Fruit fly (Drosophila melanogaster) whole organism, embryonic: Measurements from ENCODE around the gene mst.

Source experiments
- Antp ChIP-seq: fragments of 200-800 bp; sonication (Bioruptor generic); optimal IDR thresholded peaks from 3 replicates; lab custom pipeline; 2016; ENCODE audit warnings: missing biosample characterization, missing genetic modification characterization
- CG10274 ChIP-seq: fragments of 200-800 bp; sonication (Bioruptor generic); optimal IDR thresholded peaks from 3 replicates; lab custom pipeline; 2017; ENCODE audit warnings: missing biosample characterization, mild to moderate bottlenecking, missing genetic modification characterization
- CG10366 ChIP-seq: fragments of 200-800 bp; sonication (Bioruptor generic); IDR thresholded peaks from 2 replicates; pipeline ENCODE4 v1.3.6; 2022; ENCODE audit warnings: missing biosample characterization, missing genetic modification characterization
- CG11723 ChIP-seq: fragments of 200-800 bp; sonication (Bioruptor generic); optimal IDR thresholded peaks from 2 replicates; lab custom pipeline; 2017; ENCODE audit warnings: missing biosample characterization, mild to moderate bottlenecking, missing genetic modification characterization
- CG12744 ChIP-seq: fragments of 200-800 bp; sonication (Bioruptor generic); optimal IDR thresholded peaks from 2 replicates; lab custom pipeline; 2016; ENCODE audit warnings: missing biosample characterization, missing genetic modification characterization
- CG12942 ChIP-seq: fragments of 200-800 bp; sonication (Bioruptor generic); optimal IDR thresholded peaks from 3 replicates; lab custom pipeline; 2016; ENCODE audit warnings: missing biosample characterization, missing genetic modification characterization
- CG14014 ChIP-seq: fragments of 200-800 bp; sonication (Bioruptor generic); IDR thresholded peaks from 2 replicates; pipeline ENCODE4 v1.3.6; 2022; ENCODE audit warnings: missing biosample characterization, missing genetic modification characterization
- CG14965 ChIP-seq: fragments of 200-800 bp; sonication (Bioruptor generic); optimal IDR thresholded peaks from 2 replicates; lab custom pipeline; 2016; ENCODE audit warnings: missing biosample characterization, missing genetic modification characterization, borderline replicate concordance
- CG15073 ChIP-seq: fragments of 200-800 bp; sonication (Bioruptor generic); optimal IDR thresholded peaks from 2 replicates; lab custom pipeline; 2016; ENCODE audit warnings: missing biosample characterization, missing genetic modification characterization
- CG16779 ChIP-seq: fragments of 200-800 bp; sonication (Bioruptor generic); IDR thresholded peaks from 2 replicates; pipeline ENCODE4 v1.3.6; 2022; ENCODE audit warnings: missing biosample characterization, missing genetic modification characterization
- CG3065 ChIP-seq: fragments of 200-800 bp; sonication (Bioruptor generic); optimal IDR thresholded peaks from 2 replicates; lab custom pipeline; 2016; ENCODE audit warnings: missing biosample characterization, missing genetic modification characterization
- CG31224 ChIP-seq: fragments of 200-800 bp; sonication (Bioruptor generic); IDR thresholded peaks from 2 replicates; pipeline ENCODE4 v1.3.6; 2022; ENCODE audit warnings: missing biosample characterization, missing genetic modification characterization
- CG3838 ChIP-seq: fragments of 200-800 bp; sonication (Bioruptor generic); optimal IDR thresholded peaks from 3 replicates; lab custom pipeline; 2016; ENCODE audit warnings: missing biosample characterization, missing genetic modification characterization
- CG3847 ChIP-seq: fragments of 200-800 bp; sonication (Bioruptor generic); IDR thresholded peaks from 2 replicates; pipeline ENCODE4 v1.3.6; 2022; ENCODE audit warnings: missing biosample characterization, missing genetic modification characterization
- CG4854 ChIP-seq: fragments of 200-800 bp; sonication (Bioruptor generic); optimal IDR thresholded peaks from 2 replicates; lab custom pipeline; 2016; ENCODE audit warnings: missing biosample characterization, missing genetic modification characterization, inconsistent platforms
- CG6683 ChIP-seq: fragments of 200-800 bp; sonication (Bioruptor generic); optimal IDR thresholded peaks from 2 replicates; lab custom pipeline; 2017; ENCODE audit warnings: missing biosample characterization, mild to moderate bottlenecking, missing genetic modification characterization, missing genetic modification reagents
- CG6813 ChIP-seq: fragments of 200-800 bp; sonication (Bioruptor generic); optimal IDR thresholded peaks from 2 replicates; lab custom pipeline; 2017; ENCODE audit warnings: missing biosample characterization, missing genetic modification characterization, mild to moderate bottlenecking, moderate library complexity, missing genetic modification reagents
- CG7745 ChIP-seq: fragments of 200-800 bp; sonication (Bioruptor generic); optimal IDR thresholded peaks from 2 replicates; lab custom pipeline; 2018; ENCODE audit warnings: missing biosample characterization, mild to moderate bottlenecking, missing genetic modification characterization, moderate library complexity
- CG7963 ChIP-seq: fragments of 200-800 bp; sonication (Bioruptor generic); IDR thresholded peaks from 3 replicates; pipeline ENCODE4 v1.3.6; 2022; ENCODE audit warnings: missing biosample characterization, missing genetic modification characterization; ENCODE audit not compliant: partially characterized antibody
- CG9727 ChIP-seq: fragments of 200-800 bp; sonication (Bioruptor generic); optimal IDR thresholded peaks from 3 replicates; lab custom pipeline; 2017; ENCODE audit warnings: missing biosample characterization, mild to moderate bottlenecking, missing genetic modification characterization
- CrebB ChIP-seq: fragments of 200-800 bp; sonication (Bioruptor generic); optimal IDR thresholded peaks from 3 replicates; lab custom pipeline; 2018; ENCODE audit warnings: missing biosample characterization, mild to moderate bottlenecking, missing genetic modification characterization
- Dref ChIP-seq: fragments of 200-800 bp; sonication (Bioruptor generic); IDR thresholded peaks from 2 replicates; pipeline ENCODE4 v1.3.6; 2022; ENCODE audit warnings: missing biosample characterization, missing genetic modification characterization
- Meics ChIP-seq: fragments of 200-800 bp; sonication (Bioruptor generic); optimal IDR thresholded peaks from 2 replicates; lab custom pipeline; 2017; ENCODE audit warnings: missing biosample characterization, mild to moderate bottlenecking, missing genetic modification characterization
- NFAT ChIP-seq: fragments of 200-800 bp; sonication (Bioruptor generic); IDR thresholded peaks from 2 replicates; pipeline ENCODE4 v1.3.6; 2022; ENCODE audit warnings: missing biosample characterization, missing genetic modification characterization
- Ssrp ChIP-seq: fragments of 200-800 bp; sonication (Bioruptor generic); optimal IDR thresholded peaks from 2 replicates; lab custom pipeline; 2018; ENCODE audit warnings: missing biosample characterization, mild to moderate bottlenecking, missing genetic modification characterization, moderate library complexity
- Tbp ChIP-seq: fragments of >200 bp; optimal IDR thresholded peaks from 2 replicates; lab custom pipeline; 2018; ENCODE audit warnings: missing biosample characterization, missing genetic modification characterization
- ac ChIP-seq: fragments of 200-800 bp; sonication (Bioruptor generic); optimal IDR thresholded peaks from 3 replicates; lab custom pipeline; 2017; ENCODE audit warnings: missing biosample characterization, mild to moderate bottlenecking, missing genetic modification characterization
- bab2 ChIP-seq: fragments of 200-800 bp; sonication (Bioruptor generic); optimal IDR thresholded peaks from 2 replicates; lab custom pipeline; 2016; ENCODE audit warnings: missing biosample characterization, missing genetic modification characterization
- disco-r ChIP-seq: fragments of 200-800 bp; sonication (Bioruptor generic); optimal IDR thresholded peaks from 2 replicates; lab custom pipeline; 2016; ENCODE audit warnings: missing biosample characterization, missing genetic modification characterization
- dmrt11E ChIP-seq: fragments of 200-800 bp; sonication (Bioruptor generic); optimal IDR thresholded peaks from 3 replicates; lab custom pipeline; 2018; ENCODE audit warnings: missing biosample characterization, mild to moderate bottlenecking, missing genetic modification characterization, moderate library complexity
- dmrt99B ChIP-seq: fragments of 200-800 bp; sonication (Bioruptor generic); optimal IDR thresholded peaks from 2 replicates; lab custom pipeline; 2018; ENCODE audit warnings: missing biosample characterization, mild to moderate bottlenecking, missing genetic modification characterization, moderate library complexity
- ftz-f1 ChIP-seq: fragments of 200-800 bp; sonication (Bioruptor generic); optimal IDR thresholded peaks from 2 replicates; lab custom pipeline; 2016; ENCODE audit warnings: missing biosample characterization, missing genetic modification characterization
- gfzf ChIP-seq: fragments of 200-800 bp; sonication (Bioruptor generic); optimal IDR thresholded peaks from 2 replicates; lab custom pipeline; 2016; ENCODE audit warnings: missing biosample characterization, mild to moderate bottlenecking, missing genetic modification characterization, moderate library complexity
- grau ChIP-seq: fragments of 200-800 bp; optimal IDR thresholded peaks from 3 replicates; lab custom pipeline; 2019; ENCODE audit warnings: missing biosample characterization, mild to moderate bottlenecking, missing genetic modification characterization, moderate library complexity
- her ChIP-seq: fragments of 200-800 bp; sonication (Bioruptor generic); optimal IDR thresholded peaks from 2 replicates; lab custom pipeline; 2016; ENCODE audit warnings: missing biosample characterization, missing genetic modification characterization
- kah ChIP-seq: fragments of 200-800 bp; sonication (Bioruptor generic); optimal IDR thresholded peaks from 2 replicates; lab custom pipeline; 2018; ENCODE audit warnings: missing biosample characterization, mild to moderate bottlenecking, missing genetic modification characterization
- kni ChIP-seq: fragments of 200-800 bp; sonication (Bioruptor generic); optimal IDR thresholded peaks from 3 replicates; lab custom pipeline; 2017; ENCODE audit warnings: mild to moderate bottlenecking, missing biosample characterization, missing genetic modification reagents, missing genetic modification characterization
- lola ChIP-seq, 3 experiments: fragments of >200 bp in 2 of 3; fragments of 200-800 bp in 1 of 3; sonication (Bioruptor generic) in 1 of 3; optimal IDR thresholded peaks; 2 replicates each; lab custom pipeline; 2017 to 2019; ENCODE audit warnings: missing biosample characterization in 3 of 3, missing genetic modification characterization in 3 of 3, mild to moderate bottlenecking in 1 of 3, moderate library complexity in 1 of 3
- nerfin-2 ChIP-seq: fragments of 200-800 bp; sonication (Bioruptor generic); IDR thresholded peaks from 2 replicates; pipeline ENCODE4 v1.3.6; 2022; ENCODE audit warnings: missing biosample characterization, missing genetic modification characterization; ENCODE audit not compliant: partially characterized antibody
- odd ChIP-seq: fragments of 200-800 bp; sonication (Bioruptor generic); optimal IDR thresholded peaks from 2 replicates; lab custom pipeline; 2017; ENCODE audit warnings: missing biosample characterization, mild to moderate bottlenecking, missing genetic modification characterization
- phol ChIP-seq: fragments of 200-800 bp; sonication (Bioruptor generic); optimal IDR thresholded peaks from 3 replicates; lab custom pipeline; 2018; ENCODE audit warnings: missing biosample characterization, mild to moderate bottlenecking, missing genetic modification characterization, moderate library complexity
- ranshi ChIP-seq: fragments of 200-800 bp; sonication (Bioruptor generic); IDR thresholded peaks from 2 replicates; pipeline ENCODE4 v1.3.6; 2022; ENCODE audit warnings: missing biosample characterization, missing genetic modification characterization
- sob ChIP-seq: fragments of 200-800 bp; sonication (Bioruptor generic); IDR thresholded peaks from 2 replicates; pipeline ENCODE4 v1.3.6; 2022; ENCODE audit warnings: missing biosample characterization, missing genetic modification characterization
- sug ChIP-seq: fragments of 200-800 bp; optimal IDR thresholded peaks from 2 replicates; lab custom pipeline; 2019; ENCODE audit warnings: missing biosample characterization, mild to moderate bottlenecking, missing genetic modification characterization, moderate library complexity
- tgo ChIP-seq: fragments of 200-800 bp; sonication (Bioruptor generic); IDR thresholded peaks from 3 replicates; pipeline ENCODE4 v1.3.6; 2022; ENCODE audit warnings: missing biosample characterization, missing genetic modification characterization
- tin ChIP-seq: fragments of 200-800 bp; sonication (Bioruptor generic); optimal IDR thresholded peaks from 3 replicates; lab custom pipeline; 2016; ENCODE audit warnings: missing biosample characterization, missing genetic modification characterization
- tup ChIP-seq: fragments of 200-800 bp; sonication (Bioruptor generic); optimal IDR thresholded peaks from 2 replicates; lab custom pipeline; 2016; ENCODE audit warnings: missing biosample characterization, mild to moderate bottlenecking, missing genetic modification characterization, moderate library complexity
- twi ChIP-seq: fragments of 200-800 bp; optimal IDR thresholded peaks from 2 replicates; lab custom pipeline; 2019; ENCODE audit warnings: missing biosample characterization, mild to moderate bottlenecking, missing genetic modification characterization, moderate library complexity
- wdn ChIP-seq: fragments of 200-800 bp; sonication (Bioruptor generic); IDR thresholded peaks from 2 replicates; pipeline ENCODE4 v1.3.6; 2022; ENCODE audit warnings: missing biosample characterization, missing genetic modification characterization
- yki ChIP-seq: fragments of >200 bp; optimal IDR thresholded peaks from 3 replicates; lab custom pipeline; 2018

The mst gene

DNA sequence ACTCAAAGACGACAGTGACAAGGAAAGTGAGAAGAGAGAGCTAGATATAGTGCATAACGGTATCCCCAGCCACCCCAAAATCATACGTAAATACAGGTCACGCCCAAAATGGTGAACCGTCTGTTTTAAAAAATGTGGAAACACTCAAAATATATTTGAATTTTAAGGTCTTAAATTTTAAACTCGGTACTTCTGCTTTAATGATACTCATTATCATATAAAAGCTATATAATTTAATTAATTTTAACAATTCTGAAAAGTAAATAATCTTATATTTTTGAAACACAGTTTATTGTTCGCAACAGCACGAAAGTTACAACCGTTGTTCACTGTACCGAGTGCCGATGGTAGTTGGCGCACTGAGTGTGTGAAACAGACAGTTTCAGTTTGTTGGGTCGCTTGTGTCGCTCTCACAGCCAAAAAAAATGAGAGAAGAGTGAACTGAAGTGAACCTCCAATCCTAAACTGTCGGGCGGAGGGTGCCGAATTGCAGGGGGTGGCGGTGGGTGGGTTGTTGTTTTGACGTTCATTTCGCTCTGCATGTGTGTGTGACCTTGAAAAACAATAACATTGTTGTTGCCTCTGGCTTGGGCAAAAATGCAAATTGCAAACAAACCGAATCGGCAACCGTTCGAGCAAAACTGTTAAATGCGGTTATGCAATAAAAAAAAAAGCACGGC lies 22.3 kb upstream of the mst start (continued):
- TF ChIP-seq NFAT (GFP tag; lab: Robert Waterston, UW) (peak; percentile 68), her (GFP tag; lab: Kevin White, UChicago) (no peak), CG10274 (peak; percentile 74), CG9727 (GFP tag; lab: Kevin White, UChicago) (peak; percentile 92), CG10366 (GFP tag; lab: Robert Waterston, UW) (peak; percentile 87), tin (peak; percentile 89), lola (GFP tag; optimal IDR thresholded peaks at IDR 0.05; lab: Kevin White, UChicago) (peak in 1 of 3 experiments; percentile 88), kni (GFP tag; lab: Kevin White, UChicago) (peak; percentile 84), Meics (GFP tag; lab: Kevin White, UChicago) (peak; percentile 95), dmrt99B (peak; percentile 96), gfzf (GFP tag; lab: Kevin White, UChicago) (no peak), Antp (GFP tag; lab: Kevin White, UChicago) (peak; percentile 40), CG12942 (peak; percentile 77), wdn (GFP tag; lab: Robert Waterston, UW) (peak; percentile 74), CG11723 (peak; percentile 82), CG15073 (GFP tag; lab: Kevin White, UChicago) (peak; percentile 42), bab2 (peak; percentile 9), CG31224 (GFP tag; lab: Robert Waterston, UW) (peak; percentile 74), Ssrp (peak; percentile 92), sob (GFP tag; lab: Robert Waterston, UW) (peak; percentile 85), tup (GFP tag; lab: Kevin White, UChicago) (peak; percentile 36), kah (GFP tag; lab: Kevin White, UChicago) (peak; percentile 82), CG3065 (GFP tag; lab: Kevin White, UChicago) (peak; percentile 69), CG7745 (tag; lab: Kevin White, UChicago) (no peak), dmrt11E (tag; lab: Kevin White, UChicago) (peak; percentile 81), Tbp (GFP tag; lab: Kevin White, UChicago) (no peak), disco-r (no peak), CG6813 (peak; percentile 90), CG12744 (GFP tag; lab: Kevin White, UChicago) (peak; percentile 19), phol (peak; percentile 94), CG3838 (no peak), ftz-f1 (GFP tag; lab: Kevin White, UChicago) (peak; percentile 18), Dref (GFP tag; lab: Robert Waterston, UW) (no peak), CG14014 (GFP tag; lab: Robert Waterston, UW) (peak; percentile 86), CG6683 (GFP tag; lab: Kevin White, UChicago) (peak; percentile 91), twi (tag; lab: Kevin White, UChicago) (peak; percentile 84), yki (lab: Kevin White, UChicago) (no peak), ranshi (GFP tag; lab: Robert Waterston, UW) (peak; percentile 87), odd (peak; percentile 89), grau (peak; percentile 99), CrebB (tag; lab: Kevin White, UChicago) (peak; percentile 86), ac (GFP tag; lab: Kevin White, UChicago) (peak; percentile 42), nerfin-2 (GFP tag; lab: Robert Waterston, UW) (no peak), tgo (GFP tag; lab: Robert Waterston, UW) (peak; percentile 88), CG4854 (GFP tag; lab: Kevin White, UChicago) (peak; percentile 69), CG3847 (peak; percentile 92), CG14965 (GFP tag; lab: Kevin White, UChicago) (no peak), CG16779 (GFP tag; lab: Robert Waterston, UW) (peak; percentile 71), sug (tag; lab: Kevin White, UChicago) (peak; percentile 86), CG7963 (GFP tag; lab: Robert Waterston, UW) (no peak)
